Fruit fly (Drosophila melanogaster): ENCODE results near the gene Tet.

DNA sequence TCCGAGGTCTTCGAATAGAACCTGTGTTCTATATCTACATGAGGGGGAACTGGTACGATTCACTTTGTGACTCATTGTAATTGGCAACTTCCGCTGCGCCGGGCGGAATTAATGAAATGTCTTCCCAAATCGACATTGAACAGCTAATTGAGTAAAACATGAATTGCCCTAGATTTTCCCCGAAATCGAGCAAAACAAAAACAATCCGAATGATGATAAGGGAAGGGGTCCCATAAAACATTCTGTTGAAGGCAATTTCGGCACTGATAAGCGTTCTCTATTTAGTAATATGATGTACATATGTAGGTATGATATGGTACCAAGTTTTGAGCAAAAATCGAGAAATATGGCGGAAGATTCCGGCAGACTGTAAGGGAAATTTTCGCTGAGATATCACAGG is 69.2 kb downstream of the Tet start:
- no peak for TF ChIP-seq h (optimal IDR thresholded peaks at IDR 0.05)
- TF ChIP-seq Myc (optimal IDR thresholded peaks at IDR 0.05): no peak
- TF ChIP-seq psq (optimal IDR thresholded peaks at IDR 0.05): no peak
- TF ChIP-seq ttk (optimal IDR thresholded peaks at IDR 0.05): no peak
- no peak for TF ChIP-seq insv (optimal IDR thresholded peaks at IDR 0.05)

Measured in Kc167 (cell line).